Fruit fly (Drosophila melanogaster) Kc167 (cell line): ENCODE measurements around the gene Awh.

ENCODE experiments used
- Myc ChIP-seq: fragments of >200 bp; optimal IDR thresholded peaks from 2 replicates; lab custom pipeline; 2017; ENCODE audit warnings: missing external identifiers
- Sin3A ChIP-seq: fragments of >200 bp; optimal IDR thresholded peaks from 2 replicates; lab custom pipeline; 2018; ENCODE audit warnings: missing external identifiers
- h ChIP-seq: fragments of >200 bp; optimal IDR thresholded peaks from 3 replicates; lab custom pipeline; 2018; ENCODE audit warnings: missing external identifiers
- insv ChIP-seq: fragments of >200 bp; optimal IDR thresholded peaks from 3 replicates; lab custom pipeline; 2018; ENCODE audit warnings: missing external identifiers
- psq ChIP-seq: fragments of >200 bp; optimal IDR thresholded peaks from 2 replicates; lab custom pipeline; 2017; ENCODE audit warnings: missing external identifiers
- ttk ChIP-seq: sonication (Bioruptor generic); optimal IDR thresholded peaks from 2 replicates; lab custom pipeline; 2017; ENCODE audit warnings: missing external identifiers

Awh gene

dm6 chr3L:3849763-3850162 lies 3.8 kb downstream of the Awh start:
- TF ChIP-seq psq (lab: Kevin White, UChicago) (no peak), Sin3A (no peak), insv (lab: Kevin White, UChicago) (no peak), Myc (lab: Kevin White, UChicago) (no peak), ttk (lab: Kevin White, UChicago) (no peak), h (lab: Kevin White, UChicago) (no peak)

- TF ChIP-seq insv (lab: Kevin White, UChicago) (no peak), psq (lab: Kevin White, UChicago) (no peak), ttk (lab: Kevin White, UChicago) (no peak), Sin3A (no peak)
Observed at dm6 chr3L:3850477-3850876, 4.5 kb downstream of the Awh start.

- no peak for TF ChIP-seq ttk (lab: Kevin White, UChicago)
- TF ChIP-seq insv (lab: Kevin White, UChicago) = no peak
- no peak for TF ChIP-seq psq (lab: Kevin White, UChicago)
- TF ChIP-seq Sin3A = no peak
- no peak for TF ChIP-seq Myc (lab: Kevin White, UChicago)
- TF ChIP-seq h (lab: Kevin White, UChicago) = no peak
Observed at dm6 chr3L:3851048-3851447, 5.0 kb downstream of the Awh start.

DNA sequence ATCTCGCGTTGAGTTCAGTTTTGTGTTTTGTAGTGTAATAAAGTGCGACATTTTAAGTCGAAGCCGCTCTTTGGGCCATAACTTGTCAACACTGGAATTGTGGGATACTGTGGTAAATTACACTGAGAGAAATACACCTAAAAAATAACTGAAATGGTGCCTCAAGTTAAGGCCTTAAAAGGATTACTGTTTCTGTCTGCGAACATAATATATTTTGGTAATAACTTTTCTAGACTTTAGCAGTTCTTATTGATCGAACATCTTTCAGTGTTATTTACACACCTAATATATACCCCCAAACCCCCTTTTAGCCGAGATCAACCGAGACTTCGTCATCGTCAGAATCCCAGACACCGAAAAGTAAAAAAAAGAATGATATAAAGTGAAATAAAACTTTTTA lies 5.8 kb downstream of the Awh start:
- TF ChIP-seq Myc (lab: Kevin White, UChicago) (no peak), psq (lab: Kevin White, UChicago) (no peak), Sin3A (no peak), h (lab: Kevin White, UChicago) (no peak), insv (lab: Kevin White, UChicago) (no peak)

DNA sequence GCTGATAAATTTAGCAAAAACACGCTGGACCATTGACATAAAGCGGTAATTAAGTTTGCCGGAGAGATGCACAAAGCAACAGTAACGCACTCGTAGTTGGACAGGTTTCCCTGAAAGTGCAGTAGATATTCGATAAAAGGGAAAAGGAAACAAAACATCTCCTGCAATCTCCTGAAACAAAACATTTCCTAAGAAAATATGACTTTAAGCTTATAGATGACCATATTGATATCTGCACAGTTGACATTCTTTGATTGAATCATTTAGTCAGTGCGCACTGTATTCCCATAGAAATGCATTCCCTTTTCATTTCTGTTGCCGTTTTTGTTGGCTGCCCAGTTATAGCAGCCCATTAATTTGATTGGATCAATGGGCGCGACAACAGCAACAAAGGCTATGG lies 6.8 kb downstream of the Awh start:
- no peak for TF ChIP-seq h (lab: Kevin White, UChicago)
- no peak for TF ChIP-seq psq (lab: Kevin White, UChicago)
- no peak for TF ChIP-seq insv (lab: Kevin White, UChicago)
- no peak for TF ChIP-seq ttk (lab: Kevin White, UChicago)
- TF ChIP-seq Sin3A = no peak
- TF ChIP-seq Myc (lab: Kevin White, UChicago) = no peak

DNA sequence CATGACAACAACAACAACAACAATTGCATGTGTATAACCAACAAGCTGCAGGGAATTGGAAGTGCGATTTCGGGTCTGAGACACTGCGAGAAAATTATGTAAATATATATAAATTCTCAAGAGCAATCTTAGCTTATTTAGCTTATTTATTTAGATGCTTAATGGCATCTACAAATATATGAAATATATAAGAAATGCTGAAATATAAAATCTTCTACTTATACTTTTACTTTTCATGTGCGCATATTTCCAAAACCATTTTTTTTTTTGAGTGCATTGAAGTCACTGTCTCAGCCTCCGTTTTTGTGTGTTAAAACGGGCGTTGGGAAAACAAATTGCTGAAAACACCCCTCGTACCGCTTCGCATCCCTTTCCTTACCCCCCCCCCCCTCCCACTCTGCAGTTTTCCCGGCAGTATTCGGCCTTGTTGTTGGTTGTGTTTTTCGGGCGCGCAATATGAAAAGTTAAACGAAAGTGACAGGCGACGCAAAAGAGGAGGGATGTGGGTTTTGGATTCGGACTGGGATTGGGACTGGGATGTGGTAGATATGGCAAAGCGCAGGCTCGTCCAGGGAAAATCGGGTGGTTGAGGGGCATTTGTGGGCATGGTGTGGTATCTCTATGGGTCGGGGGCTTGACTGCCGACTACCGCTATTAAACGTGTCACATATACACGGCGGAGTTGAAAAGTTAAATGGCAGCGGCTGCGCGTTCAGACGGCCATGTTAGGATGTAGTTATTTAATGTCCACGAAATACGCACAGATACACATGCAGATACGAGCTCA lies 9.4 kb downstream of the Awh start:
- TF ChIP-seq h (lab: Kevin White, UChicago) = no peak
- no peak for TF ChIP-seq ttk (lab: Kevin White, UChicago)

- TF ChIP-seq h (lab: Kevin White, UChicago) (no peak), insv (lab: Kevin White, UChicago) (no peak), psq (lab: Kevin White, UChicago) (no peak), ttk (lab: Kevin White, UChicago) (no peak), Sin3A (no peak), Myc (lab: Kevin White, UChicago) (no peak)
Observed at dm6 chr3L:3856004-3856403, 10.0 kb downstream of the Awh start.

DNA sequence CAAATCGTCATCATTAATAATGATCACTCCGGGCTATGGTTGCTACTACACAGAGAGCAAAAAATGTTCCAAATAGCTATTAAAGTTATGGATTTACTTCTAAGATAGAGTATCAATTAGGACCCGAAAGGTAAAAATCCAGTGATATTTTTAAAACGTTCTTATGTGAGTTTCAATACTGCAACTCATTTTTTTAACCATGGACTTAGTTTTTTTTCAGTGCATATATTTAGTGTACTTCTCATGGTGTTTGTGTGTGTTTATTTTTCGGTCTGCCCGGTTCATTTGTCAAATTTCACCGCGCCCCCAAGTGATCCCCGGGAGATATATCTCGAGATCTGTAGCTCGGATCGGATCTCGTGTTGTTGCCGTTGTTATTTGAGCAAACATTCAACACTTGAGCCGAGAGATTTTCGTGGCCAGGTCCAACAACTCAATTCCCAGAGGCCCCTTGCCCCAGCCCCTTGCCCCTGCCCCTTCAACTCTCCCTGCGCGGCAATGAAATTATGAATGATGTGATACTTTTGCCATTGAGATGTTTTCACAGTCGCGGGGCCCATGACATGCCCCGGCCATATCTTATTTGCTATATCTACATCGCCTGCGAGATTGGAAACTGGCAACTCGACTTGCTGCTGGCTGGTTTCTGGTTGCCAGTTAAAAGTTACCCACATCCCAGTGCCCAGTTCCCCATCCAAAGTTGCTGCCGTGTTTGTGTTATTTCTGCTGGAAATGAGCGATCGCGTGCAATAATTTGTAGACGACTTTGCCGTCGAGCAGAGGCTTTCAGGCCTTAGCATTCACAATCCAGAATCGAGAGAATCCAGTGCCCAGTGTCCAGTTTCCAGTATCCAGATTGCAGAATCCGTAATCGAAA lies 16.7 kb downstream of the Awh start:
- TF ChIP-seq h (lab: Kevin White, UChicago) (no peak), psq (lab: Kevin White, UChicago) (no peak), Sin3A (no peak), insv (lab: Kevin White, UChicago) (no peak), ttk (lab: Kevin White, UChicago) (no peak), Myc (lab: Kevin White, UChicago) (no peak)

DNA sequence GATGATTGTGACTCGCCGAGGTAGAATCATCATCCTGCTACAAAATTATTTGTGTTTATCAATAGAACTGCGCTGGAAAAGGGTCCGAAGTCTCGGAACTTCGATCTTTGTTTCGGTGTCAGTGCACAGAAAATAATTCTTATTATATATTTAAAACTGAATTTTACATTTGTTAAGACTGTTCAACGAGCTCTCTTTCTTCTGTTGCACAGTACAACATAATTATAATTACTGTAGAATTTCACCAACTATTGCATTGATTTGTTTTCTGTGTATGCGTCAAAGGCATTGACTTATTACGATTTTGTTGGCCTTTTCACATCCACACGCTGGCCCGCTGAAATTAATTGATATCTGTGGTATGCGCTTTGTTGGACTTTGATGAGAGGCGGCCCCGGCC lies 17.5 kb downstream of the Awh start:
- TF ChIP-seq insv (lab: Kevin White, UChicago) (no peak), Myc (lab: Kevin White, UChicago) (no peak), ttk (lab: Kevin White, UChicago) (no peak), psq (lab: Kevin White, UChicago) (no peak), h (lab: Kevin White, UChicago) (no peak), Sin3A (no peak)

- no peak for TF ChIP-seq Sin3A
- TF ChIP-seq h (lab: Kevin White, UChicago) = no peak
- TF ChIP-seq Myc (lab: Kevin White, UChicago) = no peak
- TF ChIP-seq ttk (lab: Kevin White, UChicago) = no peak
- no peak for TF ChIP-seq psq (lab: Kevin White, UChicago)
- TF ChIP-seq insv (lab: Kevin White, UChicago) = no peak
Observed at dm6 chr3L:3865290-3865891, 19.4 kb downstream of the Awh start.

- TF ChIP-seq psq (lab: Kevin White, UChicago) = no peak
- no peak for TF ChIP-seq insv (lab: Kevin White, UChicago)
- TF ChIP-seq Sin3A = no peak
- no peak for TF ChIP-seq h (lab: Kevin White, UChicago)
- TF ChIP-seq Myc (lab: Kevin White, UChicago) = no peak
- TF ChIP-seq ttk (lab: Kevin White, UChicago) = no peak
Observed at dm6 chr3L:3866429-3866828, 20.4 kb downstream of the Awh start.
